Worm (Caenorhabditis elegans) whole organism, late embryonic: ENCODE measurements around the gene ZK1307.8.

Experiments used
- F13H6.1 ChIP-seq: sonication (generic microtip); optimal IDR thresholded peaks from 2 replicates; lab custom pipeline; 2016; ENCODE audit warnings: missing genetic modification characterization, missing compliant biosample characterization
- K09A11.1 ChIP-seq: sonication (generic microtip); optimal IDR thresholded peaks from 2 replicates; lab custom pipeline; 2017; ENCODE audit warnings: antibody characterized with exemption, mild to moderate bottlenecking, missing genetic modification characterization, missing compliant biosample characterization; ENCODE audit not compliant: insufficient read depth
- ama-1 ChIP-seq: fragments of 150-350 bp; optimal IDR thresholded peaks from 2 replicates; lab custom pipeline; 2014
- ceh-18 ChIP-seq: sonication (generic microtip); optimal IDR thresholded peaks from 2 replicates; lab custom pipeline; 2016; ENCODE audit warnings: missing genetic modification characterization, missing compliant biosample characterization
- elt-4 ChIP-seq: sonication (generic microtip); optimal IDR thresholded peaks from 2 replicates; lab custom pipeline; 2016; ENCODE audit warnings: missing genetic modification characterization, missing compliant biosample characterization
- pha-4 ChIP-seq: fragments of 150-350 bp; optimal IDR thresholded peaks from 2 replicates; lab custom pipeline; 2018; ENCODE audit warnings: missing biosample characterization, missing genetic modification reagents, missing genetic modification characterization
- ref-2 ChIP-seq: sonication (generic microtip); optimal IDR thresholded peaks from 2 replicates; lab custom pipeline; 2016; ENCODE audit warnings: missing genetic modification characterization, missing compliant biosample characterization
- sdc-2 ChIP-seq: sonication (generic microtip); optimal IDR thresholded peaks from 2 replicates; lab custom pipeline; 2016; ENCODE audit warnings: missing genotype, missing genetic modification characterization, missing compliant biosample characterization
- unc-55 ChIP-seq: sonication (generic microtip); optimal IDR thresholded peaks from 2 replicates; lab custom pipeline; 2017; ENCODE audit warnings: missing biosample characterization, missing genetic modification reagents, missing genetic modification characterization

- TF ChIP-seq sdc-2 (tag; lab: Kevin White, UChicago), result no peak
- TF ChIP-seq F13H6.1 (tag; lab: Kevin White, UChicago), result no peak
- peak; percentile 82 for TF ChIP-seq unc-55 (GFP tag; lab: Kevin White, UChicago)
- no peak for TF ChIP-seq elt-4 (tag; lab: Kevin White, UChicago)
- no peak for TF ChIP-seq pha-4
- TF ChIP-seq ref-2, result no peak
- TF ChIP-seq ceh-18 (tag; lab: Kevin White, UChicago), result peak; percentile 63
- TF ChIP-seq ama-1 (lab: Kevin White, UChicago), result no peak
- no peak for TF ChIP-seq K09A11.1 (tag; lab: Kevin White, UChicago)
Measured at ce11 chrII:9619402-9619862, 5.0 kb upstream of the ZK1307.8 start.
